Fruit fly (Drosophila melanogaster) whole organism, prepupa: ENCODE data around the gene Pgant6.

Experiments
- Blimp-1 ChIP-seq: fragments of 200-800 bp; sonication (Bioruptor generic); optimal IDR thresholded peaks from 3 replicates; lab custom pipeline; 2017; ENCODE audit warnings: missing biosample characterization, missing genetic modification characterization, mild to moderate bottlenecking, moderate library complexity, missing genetic modification reagents
- CG10631 ChIP-seq: fragments of 200-800 bp; sonication (Bioruptor generic); optimal IDR thresholded peaks from 2 replicates; lab custom pipeline; 2016; ENCODE audit warnings: missing biosample characterization, missing genetic modification characterization
- CG11762 ChIP-seq: fragments of 200-800 bp; sonication (Bioruptor generic); optimal IDR thresholded peaks from 3 replicates; lab custom pipeline; 2016; ENCODE audit warnings: missing biosample characterization, missing genetic modification characterization; ENCODE audit not compliant: insufficient read depth
- CG15336 ChIP-seq: fragments of 200-800 bp; sonication (Bioruptor generic); IDR thresholded peaks from 2 replicates; pipeline ENCODE4 v1.3.6; 2022; ENCODE audit warnings: missing biosample characterization, missing genetic modification characterization
- CG16779 ChIP-seq: fragments of 200-800 bp; sonication (Bioruptor generic); optimal IDR thresholded peaks from 3 replicates; lab custom pipeline; 2017; ENCODE audit warnings: missing biosample characterization, mild to moderate bottlenecking, missing genetic modification characterization
- CG3032 ChIP-seq: fragments of 200-800 bp; optimal IDR thresholded peaks from 2 replicates; lab custom pipeline; 2019; ENCODE audit warnings: missing biosample characterization, mild to moderate bottlenecking, missing genetic modification characterization, moderate library complexity
- CG31627 ChIP-seq: fragments of 200-800 bp; sonication (Bioruptor generic); optimal IDR thresholded peaks from 3 replicates; lab custom pipeline; 2016; ENCODE audit warnings: missing biosample characterization, missing genetic modification characterization
- CG32006 ChIP-seq: fragments of 200-800 bp; sonication (Bioruptor generic); optimal IDR thresholded peaks from 3 replicates; lab custom pipeline; 2017; ENCODE audit warnings: missing biosample characterization, mild to moderate bottlenecking, missing genetic modification characterization
- CG34406 ChIP-seq: fragments of 200-800 bp; sonication (Bioruptor generic); optimal IDR thresholded peaks from 3 replicates; lab custom pipeline; 2016; ENCODE audit warnings: missing biosample characterization, missing genetic modification characterization
- CG3919 ChIP-seq: fragments of 200-800 bp; sonication (Bioruptor generic); optimal IDR thresholded peaks from 3 replicates; lab custom pipeline; 2016; ENCODE audit warnings: missing biosample characterization, missing genetic modification characterization
- CG4318 ChIP-seq: fragments of 200-800 bp; sonication (Bioruptor generic); optimal IDR thresholded peaks from 3 replicates; lab custom pipeline; 2017; ENCODE audit warnings: missing biosample characterization, mild to moderate bottlenecking, missing genetic modification characterization
- CG6163 ChIP-seq: fragments of 200-800 bp; sonication (Bioruptor generic); IDR thresholded peaks from 3 replicates; pipeline ENCODE4 v1.3.6; 2022; ENCODE audit warnings: missing biosample characterization, missing genetic modification characterization
- CG6276 ChIP-seq: fragments of 200-800 bp; sonication (Bioruptor generic); optimal IDR thresholded peaks from 2 replicates; lab custom pipeline; 2017; ENCODE audit warnings: missing biosample characterization, mild to moderate bottlenecking, missing genetic modification characterization
- CG6792 ChIP-seq: fragments of 200-800 bp; sonication (Bioruptor generic); optimal IDR thresholded peaks from 3 replicates; lab custom pipeline; 2016; ENCODE audit warnings: missing biosample characterization, missing genetic modification characterization
- CG7368 ChIP-seq: fragments of 200-800 bp; sonication (Bioruptor generic); optimal IDR thresholded peaks from 3 replicates; lab custom pipeline; 2016; ENCODE audit warnings: missing biosample characterization, missing genetic modification characterization
- CG8119 ChIP-seq: fragments of 200-800 bp; sonication (Bioruptor generic); IDR thresholded peaks from 3 replicates; pipeline ENCODE4 v1.3.6; 2022; ENCODE audit warnings: missing biosample characterization, missing genetic modification characterization
- CG8319 ChIP-seq: fragments of 200-800 bp; sonication (Bioruptor generic); optimal IDR thresholded peaks from 3 replicates; lab custom pipeline; 2016; ENCODE audit warnings: missing biosample characterization, missing genetic modification characterization
- CG8632 ChIP-seq: fragments of 200-800 bp; sonication (Bioruptor generic); optimal IDR thresholded peaks from 3 replicates; lab custom pipeline; 2016; ENCODE audit warnings: missing biosample characterization, missing genetic modification characterization
- CG9139 ChIP-seq: fragments of 200-800 bp; sonication (Bioruptor generic); optimal IDR thresholded peaks from 3 replicates; lab custom pipeline; 2017; ENCODE audit warnings: missing biosample characterization, mild to moderate bottlenecking, missing genetic modification characterization
- Eip75B ChIP-seq: fragments of 200-800 bp; sonication (Bioruptor generic); optimal IDR thresholded peaks from 3 replicates; lab custom pipeline; 2016; ENCODE audit warnings: missing biosample characterization, missing genetic modification characterization
- Eip78C ChIP-seq: fragments of 200-800 bp; sonication (Bioruptor generic); peaks from one replicate; lab custom pipeline; 2016; ENCODE audit warnings: missing biosample characterization, missing genetic modification characterization
- Ets21C ChIP-seq: fragments of 200-800 bp; sonication (Bioruptor generic); optimal IDR thresholded peaks from 3 replicates; lab custom pipeline; 2016; ENCODE audit warnings: missing biosample characterization, missing genetic modification characterization
- Ets96B ChIP-seq: fragments of 200-800 bp; optimal IDR thresholded peaks from 2 replicates; lab custom pipeline; 2019; ENCODE audit warnings: missing biosample characterization, mild to moderate bottlenecking, missing genetic modification characterization, moderate library complexity
- Hr38 ChIP-seq: sonication (Bioruptor generic); optimal IDR thresholded peaks from 2 replicates; lab custom pipeline; 2016; ENCODE audit warnings: missing biosample characterization, missing genetic modification characterization
- Hr4 ChIP-seq: fragments of 200-800 bp; sonication (Bioruptor generic); optimal IDR thresholded peaks from 3 replicates; lab custom pipeline; 2016; ENCODE audit warnings: missing biosample characterization, missing genetic modification characterization
- OdsH ChIP-seq: fragments of 200-800 bp; sonication (Bioruptor generic); optimal IDR thresholded peaks from 3 replicates; lab custom pipeline; 2016; ENCODE audit warnings: missing biosample characterization, missing genetic modification characterization
- Smox ChIP-seq: fragments of 200-800 bp; sonication (Bioruptor generic); optimal IDR thresholded peaks from 3 replicates; lab custom pipeline; 2016; ENCODE audit warnings: missing biosample characterization, missing genetic modification characterization
- Sox102F ChIP-seq: fragments of 200-800 bp; sonication (Bioruptor generic); optimal IDR thresholded peaks from 2 replicates; lab custom pipeline; 2016; ENCODE audit warnings: missing biosample characterization, mild to moderate bottlenecking, missing genetic modification characterization
- Sox14 ChIP-seq: fragments of 200-800 bp; sonication (Bioruptor generic); optimal IDR thresholded peaks from 3 replicates; lab custom pipeline; 2016; ENCODE audit warnings: missing biosample characterization, missing genetic modification characterization
- Sox15 ChIP-seq: fragments of 200-800 bp; sonication (Bioruptor generic); optimal IDR thresholded peaks from 3 replicates; lab custom pipeline; 2016; ENCODE audit warnings: missing biosample characterization, missing genetic modification characterization
- achi ChIP-seq: fragments of 200-800 bp; sonication (Bioruptor generic); optimal IDR thresholded peaks from 3 replicates; lab custom pipeline; 2016; ENCODE audit warnings: missing biosample characterization, missing genetic modification characterization
- cyc ChIP-seq: fragments of 200-800 bp; sonication (Bioruptor generic); optimal IDR thresholded peaks from 3 replicates; lab custom pipeline; 2016; ENCODE audit warnings: missing biosample characterization, missing genetic modification characterization
- dac ChIP-seq: fragments of 200-800 bp; sonication (Bioruptor generic); optimal IDR thresholded peaks from 2 replicates; lab custom pipeline; 2017; ENCODE audit warnings: missing biosample characterization, mild to moderate bottlenecking, missing genetic modification characterization
- dsx ChIP-seq: fragments of 200-800 bp; optimal IDR thresholded peaks from 3 replicates; lab custom pipeline; 2019; ENCODE audit warnings: missing biosample characterization, mild to moderate bottlenecking, missing genetic modification characterization, moderate library complexity; ENCODE audit not compliant: poor library complexity, severe bottlenecking
- eg ChIP-seq: fragments of 200-800 bp; sonication (Bioruptor generic); IDR thresholded peaks from 3 replicates; pipeline ENCODE4 v1.3.6; 2022; ENCODE audit warnings: missing biosample characterization, missing genetic modification characterization
- esn ChIP-seq: fragments of 200-800 bp; sonication (Bioruptor generic); optimal IDR thresholded peaks from 2 replicates; lab custom pipeline; 2016; ENCODE audit warnings: missing biosample characterization, mild to moderate bottlenecking, missing genetic modification characterization, moderate library complexity
- fd59A ChIP-seq: fragments of 200-800 bp; sonication (Bioruptor generic); optimal IDR thresholded peaks from 2 replicates; lab custom pipeline; 2017; ENCODE audit warnings: missing biosample characterization, mild to moderate bottlenecking, missing genetic modification characterization, missing genetic modification reagents
- fkh ChIP-seq: fragments of 200-800 bp; sonication (Bioruptor generic); optimal IDR thresholded peaks from 3 replicates; lab custom pipeline; 2017; ENCODE audit warnings: missing biosample characterization, mild to moderate bottlenecking, missing genetic modification characterization, moderate library complexity
- net ChIP-seq: fragments of 200-800 bp; sonication (Bioruptor generic); optimal IDR thresholded peaks from 3 replicates; lab custom pipeline; 2016; ENCODE audit warnings: missing biosample characterization, missing genetic modification characterization
- pdm3 ChIP-seq: fragments of 200-800 bp; sonication (Bioruptor generic); optimal IDR thresholded peaks from 3 replicates; lab custom pipeline; 2016; ENCODE audit warnings: missing biosample characterization, missing genetic modification characterization
- spab ChIP-seq: fragments of 200-800 bp; sonication (Bioruptor generic); optimal IDR thresholded peaks from 2 replicates; lab custom pipeline; 2017; ENCODE audit warnings: missing biosample characterization, mild to moderate bottlenecking, missing genetic modification characterization, missing genetic modification reagents
- ss ChIP-seq, 2 experiments: fragments of 200-800 bp; sonication (Bioruptor generic); optimal IDR thresholded peaks; 2 replicates in 1 of 2; 3 replicates in 1 of 2; lab custom pipeline; 2017 to 2018; ENCODE audit warnings: mild to moderate bottlenecking in 2 of 2, missing biosample characterization in 2 of 2, missing genetic modification characterization in 2 of 2, moderate library complexity in 1 of 2
- topi ChIP-seq: fragments of 200-800 bp; sonication (Bioruptor generic); optimal IDR thresholded peaks from 3 replicates; lab custom pipeline; 2016; ENCODE audit warnings: missing biosample characterization, missing genetic modification characterization
- vri ChIP-seq: fragments of 200-800 bp; sonication (Bioruptor generic); optimal IDR thresholded peaks from 3 replicates; lab custom pipeline; 2016; ENCODE audit warnings: missing biosample characterization, mild to moderate bottlenecking, missing genetic modification characterization

Pgant6 gene

DNA sequence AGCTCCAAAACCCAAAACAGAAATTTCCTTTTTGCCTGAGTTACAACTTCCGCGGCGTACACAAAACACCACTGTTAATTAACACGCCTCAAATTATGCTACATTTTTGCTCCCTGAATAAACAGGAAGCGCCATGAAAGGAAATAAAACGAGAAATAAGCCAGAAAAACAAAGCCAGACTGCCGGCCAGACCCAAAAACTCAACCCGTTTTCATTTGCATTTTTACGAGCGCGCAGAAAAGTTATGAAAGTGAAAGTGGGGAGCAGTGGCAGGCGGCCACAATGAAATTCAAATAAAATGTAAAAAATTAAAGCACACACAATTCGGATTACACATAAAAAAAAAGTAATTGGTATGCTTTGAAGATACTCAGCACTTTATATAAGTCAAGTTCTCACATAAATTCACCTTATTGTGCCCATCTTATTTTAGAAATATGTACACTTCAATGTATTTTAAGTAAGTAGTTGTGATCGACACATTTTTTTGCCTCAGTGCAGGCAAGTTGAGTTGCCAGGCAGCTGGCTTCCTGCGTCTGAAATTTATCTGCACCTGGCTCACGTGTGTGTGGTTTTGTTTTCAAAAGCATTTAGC, 13.4 kb downstream of the Pgant6 start (continued):
- TF ChIP-seq Sox15 (GFP tag; lab: Kevin White, UChicago) (no peak), CG8319 (GFP tag; lab: Kevin White, UChicago) (no peak), Sox102F (peak; percentile 35), CG16779 (tag; lab: Kevin White, UChicago) (no peak), Ets21C (GFP tag; lab: Kevin White, UChicago) (peak; percentile 41), CG15336 (GFP tag; lab: Robert Waterston, UW) (peak; percentile 89), Blimp-1 (GFP tag; lab: Kevin White, UChicago) (peak; percentile 82), Hr4 (GFP tag; lab: Kevin White, UChicago) (peak; percentile 88), Sox14 (GFP tag; lab: Kevin White, UChicago) (peak; percentile 43), CG6276 (no peak), CG6792 (GFP tag; lab: Kevin White, UChicago) (peak; percentile 38), CG9139 (no peak), CG4318 (no peak), dsx (GFP tag; lab: Kevin White, UChicago) (no peak)
- TF ChIP-seq, all 60 proteins: peak for 28

- TF ChIP-seq CG3919 (GFP tag; lab: Kevin White, UChicago) (peak; percentile 73), CG8119 (GFP tag; lab: Robert Waterston, UW) (peak; percentile 39; the same call in 1 of the 3 replicates), vri (GFP tag; lab: Kevin White, UChicago) (no peak), net (GFP tag; lab: Kevin White, UChicago) (no peak), CG6163 (GFP tag; lab: Robert Waterston, UW) (no peak), dsx (GFP tag; lab: Kevin White, UChicago) (peak; percentile 8), CG16779 (tag; lab: Kevin White, UChicago) (no peak)
Measured at dm6 chr3L:2796242-2796641, 14.2 kb downstream of the Pgant6 start.

- TF ChIP-seq CG6792 (GFP tag; lab: Kevin White, UChicago) (no peak), cyc (GFP tag; lab: Kevin White, UChicago) (no peak), CG15336 (GFP tag; lab: Robert Waterston, UW) (no peak), Eip78C (peak; percentile 72), topi (GFP tag; lab: Kevin White, UChicago) (no peak), Ets21C (GFP tag; lab: Kevin White, UChicago) (no peak), fd59A (GFP tag; lab: Kevin White, UChicago) (no peak), CG34406 (no peak), eg (no peak; the same call in none of the 3 replicates), Hr38 (no peak), CG3032 (tag; lab: Kevin White, UChicago) (no peak), vri (GFP tag; lab: Kevin White, UChicago) (no peak), CG4318 (no peak), Hr4 (GFP tag; lab: Kevin White, UChicago) (peak; percentile 31), ss (GFP tag; optimal IDR thresholded peaks at IDR 0.05; lab: Kevin White, UChicago) (no peak), OdsH (GFP tag; lab: Kevin White, UChicago) (no peak), CG32006 (peak; percentile 2), spab (GFP tag; lab: Kevin White, UChicago) (no peak), Sox14 (GFP tag; lab: Kevin White, UChicago) (no peak), net (GFP tag; lab: Kevin White, UChicago) (peak; percentile 18), achi (GFP tag; lab: Kevin White, UChicago) (no peak), fkh (GFP tag; lab: Kevin White, UChicago) (peak; percentile 97), CG8632 (GFP tag; lab: Kevin White, UChicago) (no peak), dac (GFP tag; lab: Kevin White, UChicago) (no peak), CG9139 (no peak), CG7368 (GFP tag; lab: Kevin White, UChicago) (no peak), esn (GFP tag; lab: Kevin White, UChicago) (no peak), CG10631 (GFP tag; lab: Kevin White, UChicago) (no peak), Smox (GFP tag; lab: Kevin White, UChicago) (no peak), Blimp-1 (GFP tag; lab: Kevin White, UChicago) (no peak), dsx (GFP tag; lab: Kevin White, UChicago) (no peak), Eip75B (no peak), pdm3 (GFP tag; lab: Kevin White, UChicago) (no peak), Ets96B (tag; lab: Kevin White, UChicago) (no peak), CG8119 (GFP tag; lab: Robert Waterston, UW) (peak; percentile 20; the same call in 1 of the 3 replicates), Sox15 (GFP tag; lab: Kevin White, UChicago) (no peak), CG11762 (no peak), CG31627 (GFP tag; lab: Kevin White, UChicago) (peak; percentile 22)
Measured at dm6 chr3L:2798463-2798993, 16.5 kb downstream of the Pgant6 start.
